Fruit fly (Drosophila melanogaster) whole organism, embryonic: Measurements from ENCODE around the gene Mrgn1.

ENCODE experiments used
- ATbp ChIP-seq: fragments of 200-800 bp; sonication (Bioruptor generic); optimal IDR thresholded peaks from 2 replicates; lab custom pipeline; 2017; ENCODE audit warnings: missing biosample characterization, mild to moderate bottlenecking, missing genetic modification characterization, missing genetic modification reagents
- Adf1 ChIP-seq: fragments of 200-800 bp; sonication (Bioruptor generic); IDR thresholded peaks from 2 replicates; pipeline ENCODE4 v1.3.6; 2022; ENCODE audit warnings: missing biosample characterization, missing genetic modification characterization
- B-H1 ChIP-seq: fragments of 200-800 bp; sonication (Bioruptor generic); IDR thresholded peaks from 3 replicates; pipeline ENCODE4 v1.3.6; 2022; ENCODE audit warnings: missing biosample characterization, missing genetic modification characterization
- Bgb ChIP-seq: fragments of 200-800 bp; sonication (Bioruptor generic); IDR thresholded peaks from 2 replicates; pipeline ENCODE4 v1.3.6; 2022; ENCODE audit warnings: missing biosample characterization, missing genetic modification characterization; ENCODE audit not compliant: partially characterized antibody
- CG10431 ChIP-seq: fragments of 200-800 bp; sonication (Bioruptor generic); optimal IDR thresholded peaks from 3 replicates; lab custom pipeline; 2018; ENCODE audit warnings: missing biosample characterization, mild to moderate bottlenecking, missing genetic modification characterization
- CG12769 ChIP-seq: fragments of 200-800 bp; sonication (Bioruptor generic); optimal IDR thresholded peaks from 2 replicates; lab custom pipeline; 2019; ENCODE audit warnings: missing biosample characterization, mild to moderate bottlenecking, missing genetic modification characterization, moderate library complexity
- CG14710 ChIP-seq: fragments of 200-800 bp; sonication (Bioruptor generic); optimal IDR thresholded peaks from 3 replicates; lab custom pipeline; 2019; ENCODE audit warnings: missing biosample characterization, mild to moderate bottlenecking, missing genetic modification characterization, moderate library complexity
- CG15269 ChIP-seq: fragments of 200-800 bp; sonication (Bioruptor generic); optimal IDR thresholded peaks from 2 replicates; lab custom pipeline; 2018; ENCODE audit warnings: missing biosample characterization, mild to moderate bottlenecking, missing genetic modification characterization, moderate library complexity
- CG15514 ChIP-seq: fragments of 200-800 bp; sonication (Bioruptor generic); optimal IDR thresholded peaks from 3 replicates; lab custom pipeline; 2017; ENCODE audit warnings: missing biosample characterization, missing genetic modification characterization, mild to moderate bottlenecking, moderate library complexity, missing genetic modification reagents
- CG17186 ChIP-seq: fragments of 200-800 bp; sonication (Bioruptor generic); optimal IDR thresholded peaks from 3 replicates; lab custom pipeline; 2017; ENCODE audit warnings: missing biosample characterization, missing genetic modification reagents, missing genetic modification characterization
- CG2678 ChIP-seq: fragments of 200-800 bp; sonication (Bioruptor generic); optimal IDR thresholded peaks from 3 replicates; lab custom pipeline; 2019; ENCODE audit warnings: missing biosample characterization, mild to moderate bottlenecking, missing genetic modification characterization, moderate library complexity
- CG2889 ChIP-seq: fragments of 200-800 bp; sonication (Bioruptor generic); IDR thresholded peaks from 3 replicates; pipeline ENCODE4 v1.3.6; 2022; ENCODE audit warnings: missing biosample characterization, missing genetic modification characterization
- CG30403 ChIP-seq: fragments of 200-800 bp; sonication (Bioruptor generic); optimal IDR thresholded peaks from 3 replicates; lab custom pipeline; 2016; ENCODE audit warnings: missing biosample characterization, missing genetic modification characterization
- CG3065 ChIP-seq: fragments of 200-800 bp; sonication (Bioruptor generic); optimal IDR thresholded peaks from 2 replicates; lab custom pipeline; 2016; ENCODE audit warnings: missing biosample characterization, missing genetic modification characterization
- CG3847 ChIP-seq: fragments of 200-800 bp; sonication (Bioruptor generic); IDR thresholded peaks from 2 replicates; pipeline ENCODE4 v1.3.6; 2022; ENCODE audit warnings: missing biosample characterization, missing genetic modification characterization
- CG4328 ChIP-seq: fragments of 200-800 bp; sonication (Bioruptor generic); optimal IDR thresholded peaks from 3 replicates; lab custom pipeline; 2017; ENCODE audit warnings: missing biosample characterization, missing genetic modification reagents, missing genetic modification characterization
- CG6854 ChIP-seq: fragments of 200-800 bp; sonication (Bioruptor generic); optimal IDR thresholded peaks from 3 replicates; lab custom pipeline; 2017; ENCODE audit warnings: missing biosample characterization, mild to moderate bottlenecking, missing genetic modification characterization
- CG7839 ChIP-seq: fragments of 200-800 bp; sonication (Bioruptor generic); optimal IDR thresholded peaks from 3 replicates; lab custom pipeline; 2018; ENCODE audit warnings: missing biosample characterization, mild to moderate bottlenecking, missing genetic modification characterization, moderate library complexity
- CG7928 ChIP-seq: fragments of 200-800 bp; sonication (Bioruptor generic); optimal IDR thresholded peaks from 2 replicates; lab custom pipeline; 2017; ENCODE audit warnings: missing biosample characterization, mild to moderate bottlenecking, missing genetic modification characterization
- CG8924 ChIP-seq: fragments of 200-800 bp; optimal IDR thresholded peaks from 3 replicates; lab custom pipeline; 2019; ENCODE audit warnings: missing biosample characterization, mild to moderate bottlenecking, missing genetic modification characterization, moderate library complexity
- Dfd ChIP-seq, 2 experiments: fragments of >200 bp; optimal IDR thresholded peaks; 2 replicates each; lab custom pipeline; 2017; ENCODE audit warnings: missing biosample characterization in 2 of 2, missing genetic modification characterization in 2 of 2
- ERR ChIP-seq: fragments of 200-800 bp; sonication (Bioruptor generic); optimal IDR thresholded peaks from 2 replicates; lab custom pipeline; 2016; ENCODE audit warnings: missing biosample characterization, missing genetic modification characterization
- Ets65A ChIP-seq: fragments of 200-800 bp; sonication (Bioruptor generic); peaks from one replicate; lab custom pipeline; 2016; ENCODE audit warnings: missing biosample characterization, missing genetic modification characterization
- H15 ChIP-seq: fragments of 200-800 bp; sonication (Bioruptor generic); IDR thresholded peaks from 3 replicates; pipeline ENCODE4 v1.3.6; 2022; ENCODE audit warnings: missing biosample characterization, missing genetic modification characterization
- Hr3 ChIP-seq: fragments of 200-800 bp; sonication (Bioruptor generic); optimal IDR thresholded peaks from 3 replicates; lab custom pipeline; 2016; ENCODE audit warnings: missing biosample characterization, missing genetic modification characterization
- Hr78 ChIP-seq, 2 experiments: fragments of 200-800 bp in 1 of 2; fragments of >200 bp in 1 of 2; sonication (Bioruptor generic) in 1 of 2; optimal IDR thresholded peaks; 2 replicates each; lab custom pipeline; 2017 to 2019; ENCODE audit warnings: missing biosample characterization in 2 of 2, missing genetic modification characterization in 2 of 2, mild to moderate bottlenecking in 1 of 2, moderate library complexity in 1 of 2
- Lpt ChIP-seq: fragments of >200 bp; optimal IDR thresholded peaks from 2 replicates; lab custom pipeline; 2018; ENCODE audit warnings: missing biosample characterization, missing genetic modification characterization
- Spps ChIP-seq: fragments of 200-800 bp; sonication (Bioruptor generic); optimal IDR thresholded peaks from 2 replicates; lab custom pipeline; 2018; ENCODE audit warnings: missing biosample characterization, mild to moderate bottlenecking, missing genetic modification characterization
- Taf1 ChIP-seq: fragments of 200-800 bp; sonication (Bioruptor generic); IDR thresholded peaks from 2 replicates; pipeline ENCODE4 v1.3.6; 2022; ENCODE audit warnings: missing biosample characterization, missing genetic modification characterization
- aop ChIP-seq: fragments of 200-800 bp; sonication (Bioruptor generic); IDR thresholded peaks from 2 replicates; pipeline ENCODE4 v1.3.6; 2022; ENCODE audit warnings: missing biosample characterization, missing genetic modification characterization
- bbx ChIP-seq: fragments of 200-800 bp; sonication (Bioruptor generic); IDR thresholded peaks from 2 replicates; pipeline ENCODE4 v1.3.6; 2022; ENCODE audit warnings: missing biosample characterization, missing genetic modification characterization; ENCODE audit not compliant: partially characterized antibody
- br ChIP-seq: fragments of >200 bp; optimal IDR thresholded peaks from 2 replicates; lab custom pipeline; 2017
- cato ChIP-seq: fragments of 200-800 bp; sonication (Bioruptor generic); optimal IDR thresholded peaks from 2 replicates; lab custom pipeline; 2016; ENCODE audit warnings: missing biosample characterization, missing genetic modification characterization, borderline replicate concordance
- crp ChIP-seq, 2 experiments: fragments of 200-800 bp; sonication (Bioruptor generic); optimal IDR thresholded peaks; 2 replicates in 1 of 2; 3 replicates in 1 of 2; lab custom pipeline; 2017; ENCODE audit warnings: missing biosample characterization in 2 of 2, missing genetic modification characterization in 2 of 2, mild to moderate bottlenecking in 1 of 2, moderate library complexity in 1 of 2
- emc ChIP-seq: fragments of 200-800 bp; sonication (Bioruptor generic); optimal IDR thresholded peaks from 2 replicates; lab custom pipeline; 2016; ENCODE audit warnings: missing biosample characterization, missing genetic modification characterization
- esg ChIP-seq: fragments of 200-800 bp; sonication (Bioruptor generic); conservative IDR thresholded peaks from 2 replicates; pipeline ENCODE4 v1.3.6; 2022; ENCODE audit warnings: missing biosample characterization, missing genetic modification characterization
- her ChIP-seq: fragments of 200-800 bp; sonication (Bioruptor generic); optimal IDR thresholded peaks from 2 replicates; lab custom pipeline; 2016; ENCODE audit warnings: missing biosample characterization, missing genetic modification characterization
- jigr1 ChIP-seq: fragments of 200-800 bp; sonication (Bioruptor generic); IDR thresholded peaks from 3 replicates; pipeline ENCODE4 v1.3.6; 2022; ENCODE audit warnings: missing biosample characterization, missing genetic modification characterization
- jing ChIP-seq: fragments of 200-800 bp; sonication (Bioruptor generic); optimal IDR thresholded peaks from 2 replicates; lab custom pipeline; 2018; ENCODE audit warnings: missing biosample characterization, mild to moderate bottlenecking, missing genetic modification characterization
- lola ChIP-seq, 3 experiments: fragments of >200 bp in 2 of 3; fragments of 200-800 bp in 1 of 3; sonication (Bioruptor generic) in 1 of 3; optimal IDR thresholded peaks; 2 replicates each; lab custom pipeline; 2017 to 2019; ENCODE audit warnings: missing biosample characterization in 3 of 3, missing genetic modification characterization in 3 of 3, mild to moderate bottlenecking in 1 of 3, moderate library complexity in 1 of 3
- mam ChIP-seq: fragments of 200-800 bp; sonication (Bioruptor generic); optimal IDR thresholded peaks from 3 replicates; lab custom pipeline; 2016; ENCODE audit warnings: missing biosample characterization, missing genetic modification characterization
- phol ChIP-seq: fragments of 200-800 bp; sonication (Bioruptor generic); optimal IDR thresholded peaks from 3 replicates; lab custom pipeline; 2018; ENCODE audit warnings: missing biosample characterization, mild to moderate bottlenecking, missing genetic modification characterization, moderate library complexity
- pum ChIP-seq: fragments of 200-800 bp; sonication (Bioruptor generic); optimal IDR thresholded peaks from 2 replicates; lab custom pipeline; 2016; ENCODE audit warnings: missing biosample characterization, missing genetic modification characterization
- rib ChIP-seq: fragments of 200-800 bp; sonication (Bioruptor generic); IDR thresholded peaks from 2 replicates; pipeline ENCODE4 v1.3.6; 2022; ENCODE audit warnings: missing biosample characterization, missing genetic modification characterization
- sc ChIP-seq, 3 experiments: fragments of >200 bp in 2 of 3; fragments of 200-800 bp in 1 of 3; sonication (Bioruptor generic) in 1 of 3; optimal IDR thresholded peaks; 2 replicates in 2 of 3; 3 replicates in 1 of 3; lab custom pipeline; 2017; ENCODE audit warnings: mild to moderate bottlenecking in 1 of 3, missing biosample characterization in 1 of 3, missing genetic modification characterization in 1 of 3, missing genetic modification reagents in 1 of 3
- seq ChIP-seq: fragments of 200-800 bp; sonication (Bioruptor generic); IDR thresholded peaks from 2 replicates; pipeline ENCODE4 v1.3.6; 2022; ENCODE audit warnings: missing biosample characterization, missing genetic modification characterization
- tll ChIP-seq, 2 experiments: fragments of 200-800 bp in 1 of 2; fragments of >200 bp in 1 of 2; sonication (Bioruptor generic) in 1 of 2; optimal IDR thresholded peaks; 2 replicates each; lab custom pipeline; 2017 to 2019; ENCODE audit warnings: missing biosample characterization in 2 of 2, missing genetic modification characterization in 2 of 2, mild to moderate bottlenecking in 1 of 2, moderate library complexity in 1 of 2
- zen ChIP-seq: fragments of 200-800 bp; sonication (Bioruptor generic); optimal IDR thresholded peaks from 3 replicates; lab custom pipeline; 2018; ENCODE audit warnings: missing biosample characterization, mild to moderate bottlenecking, missing genetic modification characterization, moderate library complexity
- zen2 ChIP-seq: fragments of 200-800 bp; sonication (Bioruptor generic); IDR thresholded peaks from 3 replicates; pipeline ENCODE4 v1.3.6; 2022; ENCODE audit warnings: missing biosample characterization, missing genetic modification characterization; ENCODE audit not compliant: partially characterized antibody

Gene Mrgn1

DNA sequence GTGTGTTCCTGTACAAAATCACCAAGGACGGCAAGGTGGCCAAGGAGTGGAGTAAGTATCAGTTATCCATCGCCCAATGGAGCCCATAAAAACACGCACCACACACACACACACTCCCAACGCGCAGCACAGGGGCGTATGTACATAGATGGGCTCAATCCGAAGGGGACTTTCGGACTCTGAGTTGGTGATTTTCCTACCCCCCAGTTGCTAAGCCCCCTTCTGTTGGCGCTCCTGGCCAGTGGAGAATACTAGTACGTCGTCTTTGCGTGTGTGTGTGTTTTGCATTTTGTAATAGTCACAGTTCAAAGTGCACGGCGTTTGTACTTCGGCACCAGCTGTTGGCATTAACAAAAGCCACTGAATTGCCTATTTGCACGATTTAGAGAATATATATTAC lies 18.3 kb upstream of the Mrgn1 start (continued):
- TF ChIP-seq B-H1 (GFP tag; lab: Robert Waterston, UW) = peak; percentile 69; the same call in 2 of the 3 replicates
- no peak for TF ChIP-seq Bgb
- peak; percentile 59; the same call in 1 of the 2 replicates for TF ChIP-seq esg (GFP tag; lab: Robert Waterston, UW)
- TF ChIP-seq br (lab: Kevin White, UChicago) = no peak
- TF ChIP-seq ERR = no peak
- no peak for TF ChIP-seq Dfd (GFP tag; optimal IDR thresholded peaks at IDR 0.05; lab: Kevin White, UChicago)
- TF ChIP-seq Ets65A (GFP tag; lab: Kevin White, UChicago) = peak; percentile 97
- peak; percentile 83 for TF ChIP-seq H15
- TF ChIP-seq Lpt (GFP tag; lab: Kevin White, UChicago) = no peak
- TF ChIP-seq CG2889 (GFP tag; lab: Robert Waterston, UW) = peak; percentile 71; the same call in 1 of the 3 replicates
- TF ChIP-seq zen (tag; lab: Kevin White, UChicago) = no peak
- peak; percentile 74 for TF ChIP-seq CG3847
- TF ChIP-seq CG6854 (GFP tag; lab: Kevin White, UChicago) = no peak
- peak; percentile 34; the same call in 1 of the 2 replicates for TF ChIP-seq rib (GFP tag; lab: Robert Waterston, UW)
- peak; percentile 92 for TF ChIP-seq CG12769 (tag; lab: Kevin White, UChicago)
- TF ChIP-seq CG4328 (GFP tag; lab: Kevin White, UChicago) = peak; percentile 77
- TF ChIP-seq CG15514 (GFP tag; lab: Kevin White, UChicago) = peak; percentile 74
- peak; percentile 9 for TF ChIP-seq cato (GFP tag; lab: Kevin White, UChicago)
- no peak for TF ChIP-seq emc
- TF ChIP-seq jing (GFP tag; lab: Kevin White, UChicago) = peak; percentile 47
- TF ChIP-seq phol (tag; lab: Kevin White, UChicago) = peak; percentile 60
- peak; percentile 47; the same call in 1 of the 2 replicates for TF ChIP-seq aop (GFP tag; lab: Robert Waterston, UW)
- TF ChIP-seq CG8924 (tag; lab: Kevin White, UChicago) = peak; percentile 61
- TF ChIP-seq CG3065 (GFP tag; lab: Kevin White, UChicago) = peak; percentile 46
- TF ChIP-seq crp (GFP tag; optimal IDR thresholded peaks at IDR 0.05; lab: Kevin White, UChicago) = no peak
- no peak for TF ChIP-seq zen2 (GFP tag; lab: Robert Waterston, UW)
- TF ChIP-seq tll (GFP tag; optimal IDR thresholded peaks at IDR 0.05; lab: Kevin White, UChicago) = no peak
- TF ChIP-seq CG15269 = peak; percentile 89
- no peak; the same call in 1 of the 2 replicates for TF ChIP-seq bbx (GFP tag; lab: Robert Waterston, UW)
- peak; percentile 83 for TF ChIP-seq pum (GFP tag; lab: Kevin White, UChicago)
- TF ChIP-seq seq (GFP tag; lab: Robert Waterston, UW) = peak; percentile 70
- no peak for TF ChIP-seq CG10431
- peak; percentile 82 for TF ChIP-seq CG7839
- TF ChIP-seq Spps (tag; lab: Kevin White, UChicago) = no peak
- TF ChIP-seq CG2678 = peak; percentile 77
- peak in 1 of 3 experiments; percentile 28 for TF ChIP-seq lola (GFP tag; optimal IDR thresholded peaks at IDR 0.05; lab: Kevin White, UChicago)
- no peak for TF ChIP-seq sc (optimal IDR thresholded peaks at IDR 0.05; lab: Kevin White, UChicago)
- TF ChIP-seq sc (GFP tag; optimal IDR thresholded peaks at IDR 0.05; lab: Kevin White, UChicago) = peak; percentile 15
- no peak for TF ChIP-seq Adf1 (GFP tag; lab: Robert Waterston, UW)
- peak; percentile 74 for TF ChIP-seq mam (GFP tag; lab: Kevin White, UChicago)
- peak; percentile 64 for TF ChIP-seq Hr3 (GFP tag; lab: Kevin White, UChicago)
- TF ChIP-seq ATbp (GFP tag; lab: Kevin White, UChicago) = peak; percentile 80
- peak; percentile 26 for TF ChIP-seq CG14710
- TF ChIP-seq her (GFP tag; lab: Kevin White, UChicago) = peak; percentile 82
- peak; percentile 34 for TF ChIP-seq CG17186 (GFP tag; lab: Kevin White, UChicago)
- TF ChIP-seq Taf1 = peak; percentile 57; the same call in 1 of the 2 replicates
- peak; percentile 72 for TF ChIP-seq CG30403 (GFP tag; lab: Kevin White, UChicago)
- peak in 1 of 2 experiments; percentile 94 for TF ChIP-seq Hr78 (GFP tag; optimal IDR thresholded peaks at IDR 0.05; lab: Kevin White, UChicago)
- TF ChIP-seq CG7928 (GFP tag; lab: Kevin White, UChicago) = no peak
- TF ChIP-seq jigr1 = peak; percentile 24; the same call in 1 of the 3 replicates
